Worm (Caenorhabditis elegans) whole organism, L1 larva: ENCODE data around the gene myo-5.

ENCODE experiments used
- ama-1 ChIP-seq: fragments of 150-350 bp; optimal IDR thresholded peaks from 2 replicates; lab custom pipeline; 2014
- ceh-8 ChIP-seq: fragments of 200-800 bp; sonication (Bioruptor generic); optimal IDR thresholded peaks from 2 replicates; lab custom pipeline; 2018; ENCODE audit warnings: mild to moderate bottlenecking, missing genetic modification characterization, moderate library complexity, missing compliant biosample characterization
- elt-3 ChIP-seq, 6 experiments: fragments of 150-350 bp in 1 of 6; sonication (generic microtip); optimal IDR thresholded peaks; 2 replicates each; lab custom pipeline; 2017 to 2018; ENCODE audit warnings: missing biosample characterization in 6 of 6, missing genetic modification characterization in 6 of 6, inconsistent platforms in 1 of 6
- jun-1 ChIP-seq: fragments of 150-350 bp; optimal IDR thresholded peaks from 2 replicates; lab custom pipeline; 2014; ENCODE audit warnings: missing biosample characterization, missing genetic modification reagents, missing genetic modification characterization
- lin-15B ChIP-seq: fragments of 150-350 bp; sonication (generic microtip); optimal IDR thresholded peaks from 3 replicates; lab custom pipeline; 2014; ENCODE audit warnings: missing biosample characterization, missing genetic modification characterization
- lir-3 ChIP-seq: sonication (generic microtip); optimal IDR thresholded peaks from 2 replicates; lab custom pipeline; 2016; ENCODE audit warnings: mild to moderate bottlenecking, missing genetic modification characterization, moderate library complexity, missing compliant biosample characterization; ENCODE audit not compliant: poor library complexity
- nhr-11 ChIP-seq: fragments of 150-350 bp; optimal IDR thresholded peaks from 2 replicates; lab custom pipeline; 2014; ENCODE audit warnings: missing biosample characterization, missing genetic modification characterization
- nhr-71 ChIP-seq: sonication (generic microtip); optimal IDR thresholded peaks from 2 replicates; lab custom pipeline; 2016; ENCODE audit warnings: mild to moderate bottlenecking, missing genetic modification characterization, moderate library complexity, missing compliant biosample characterization
- tbx-2 ChIP-seq: sonication (generic microtip); optimal IDR thresholded peaks from 2 replicates; lab custom pipeline; 2016; ENCODE audit warnings: missing genetic modification characterization, missing compliant biosample characterization
- unc-62 ChIP-seq: fragments of 150-350 bp; optimal IDR thresholded peaks from 2 replicates; lab custom pipeline; 2014; ENCODE audit warnings: missing biosample characterization, missing genetic modification reagents, missing genetic modification characterization
- ztf-4 ChIP-seq: fragments of 150-350 bp; optimal IDR thresholded peaks from 2 replicates; lab custom pipeline; 2014; ENCODE audit warnings: missing biosample characterization, missing genetic modification characterization

DNA sequence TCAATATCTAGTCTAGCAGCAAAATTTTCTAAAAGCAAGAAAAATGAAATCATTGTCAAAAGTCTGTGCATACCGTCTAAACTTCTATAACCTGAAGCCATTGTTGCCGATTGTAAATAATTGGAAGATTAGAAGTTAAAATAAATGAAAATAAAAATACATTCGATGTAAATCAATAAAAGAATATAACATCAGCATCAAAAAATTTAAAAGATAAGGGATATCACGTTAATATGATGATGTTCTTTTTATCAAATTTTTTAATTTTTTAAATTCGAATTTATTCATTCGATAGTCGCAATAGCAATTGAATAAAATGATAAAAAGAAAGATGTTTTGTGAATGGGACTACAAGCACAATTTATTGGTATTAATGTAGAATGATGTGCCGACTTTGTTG lies 23.6 kb upstream of the myo-5 start, which contains the start of gene C09H5.7:
- no peak for TF ChIP-seq jun-1 (tag; lab: Kevin White, UChicago)
- no peak for TF ChIP-seq ztf-4 (tag; lab: Kevin White, UChicago)
- TF ChIP-seq lir-3 (tag; lab: Kevin White, UChicago) = no peak
- no peak for TF ChIP-seq nhr-71
- TF ChIP-seq tbx-2 (tag; lab: Kevin White, UChicago) = no peak
- no peak for TF ChIP-seq elt-3 (tag; optimal IDR thresholded peaks at IDR 0.05; lab: Kevin White, UChicago)
- no peak for TF ChIP-seq ama-1 (lab: Kevin White, UChicago)
- TF ChIP-seq ceh-8 (GFP tag; lab: Kevin White, UChicago) = no peak
- no peak for TF ChIP-seq nhr-11 (tag; lab: Kevin White, UChicago)
- no peak for TF ChIP-seq lin-15B
- no peak for TF ChIP-seq unc-62
